Worm (Caenorhabditis elegans): ENCODE results near the gene R07D5.2.

- TF ChIP-seq pqm-1 (tag; optimal IDR thresholded peaks at IDR 0.05) (no peak), pros-1 (tag; optimal IDR thresholded peaks at IDR 0.05) (no peak), K02D7.2 (tag; optimal IDR thresholded peaks at IDR 0.05) (no peak), npax-4 (tag; optimal IDR thresholded peaks at IDR 0.05) (no peak), pag-3 (tag; optimal IDR thresholded peaks at IDR 0.05; ENCODE audit: borderline replicate concordance) (no peak), ttx-3 (tag; optimal IDR thresholded peaks at IDR 0.05) (no peak), sox-4 (tag; optimal IDR thresholded peaks at IDR 0.05) (no peak), ama-1 (optimal IDR thresholded peaks at IDR 0.05) (no peak), ets-4 (tag; optimal IDR thresholded peaks at IDR 0.05) (no peak), tbx-7 (tag; optimal IDR thresholded peaks at IDR 0.05) (no peak)
Measured at ce11 chrX:15112172-15112571, 4.2 kb downstream of the R07D5.2 start.

All from whole organism, late embryonic.